Worm (Caenorhabditis elegans) whole organism, late embryonic: Measurements from ENCODE around the gene ccch-1.

Source experiments
- C38D4.7 ChIP-seq: fragments of 200-800 bp; sonication (Bioruptor generic); optimal IDR thresholded peaks from 2 replicates; lab custom pipeline; 2018; ENCODE audit warnings: mild to moderate bottlenecking, missing genetic modification characterization, moderate library complexity, missing compliant biosample characterization
- F13H6.1 ChIP-seq: sonication (generic microtip); optimal IDR thresholded peaks from 2 replicates; lab custom pipeline; 2016; ENCODE audit warnings: missing genetic modification characterization, missing compliant biosample characterization
- K02D7.2 ChIP-seq: sonication (generic microtip); optimal IDR thresholded peaks from 2 replicates; lab custom pipeline; 2017; ENCODE audit warnings: mild to moderate bottlenecking, missing genetic modification characterization, missing compliant biosample characterization
- K09A11.1 ChIP-seq: sonication (generic microtip); optimal IDR thresholded peaks from 2 replicates; lab custom pipeline; 2017; ENCODE audit warnings: antibody characterized with exemption, mild to moderate bottlenecking, missing genetic modification characterization, missing compliant biosample characterization; ENCODE audit not compliant: insufficient read depth
- Y22D7AL.16 ChIP-seq: sonication (generic microtip); optimal IDR thresholded peaks from 2 replicates; lab custom pipeline; 2016; ENCODE audit warnings: missing genetic modification characterization, missing compliant biosample characterization
- ahr-1 ChIP-seq: sonication (generic microtip); optimal IDR thresholded peaks from 2 replicates; lab custom pipeline; 2016; ENCODE audit warnings: missing genetic modification characterization, missing compliant biosample characterization
- ama-1 ChIP-seq: fragments of 150-350 bp; optimal IDR thresholded peaks from 2 replicates; lab custom pipeline; 2014
- ceh-18 ChIP-seq: sonication (generic microtip); optimal IDR thresholded peaks from 2 replicates; lab custom pipeline; 2016; ENCODE audit warnings: missing genetic modification characterization, missing compliant biosample characterization
- ceh-19 ChIP-seq: fragments of 200-800 bp; sonication (Bioruptor generic); optimal IDR thresholded peaks from 2 replicates; lab custom pipeline; 2018; ENCODE audit warnings: mild to moderate bottlenecking, missing genetic modification characterization, missing compliant biosample characterization
- ceh-2 ChIP-seq: sonication (generic microtip); optimal IDR thresholded peaks from 2 replicates; lab custom pipeline; 2016; ENCODE audit warnings: missing genotype, missing genetic modification characterization, missing compliant biosample characterization
- ceh-22 ChIP-seq: sonication (generic microtip); optimal IDR thresholded peaks from 2 replicates; lab custom pipeline; 2017; ENCODE audit warnings: missing biosample characterization, missing genetic modification characterization
- ceh-24 ChIP-seq: sonication (generic microtip); optimal IDR thresholded peaks from 2 replicates; lab custom pipeline; 2016; ENCODE audit warnings: mild to moderate bottlenecking, missing genetic modification characterization, missing compliant biosample characterization
- ceh-31 ChIP-seq: sonication (generic microtip); optimal IDR thresholded peaks from 2 replicates; lab custom pipeline; 2016; ENCODE audit warnings: missing genetic modification characterization, missing compliant biosample characterization
- ceh-34 ChIP-seq: sonication (generic microtip); optimal IDR thresholded peaks from 2 replicates; lab custom pipeline; 2016; ENCODE audit warnings: mild to moderate bottlenecking, missing genetic modification characterization, missing compliant biosample characterization
- ceh-48 ChIP-seq: sonication (generic microtip); optimal IDR thresholded peaks from 2 replicates; lab custom pipeline; 2016; ENCODE audit warnings: missing genetic modification characterization, inconsistent platforms, missing compliant biosample characterization
- ceh-6 ChIP-seq: fragments of 200-800 bp; sonication (Bioruptor generic); optimal IDR thresholded peaks from 2 replicates; lab custom pipeline; 2018; ENCODE audit warnings: mild to moderate bottlenecking, missing genetic modification characterization, missing compliant biosample characterization
- ceh-9 ChIP-seq: sonication (generic microtip); optimal IDR thresholded peaks from 2 replicates; lab custom pipeline; 2016; ENCODE audit warnings: mild to moderate bottlenecking, missing genetic modification characterization, inconsistent platforms, missing compliant biosample characterization
- che-1 ChIP-seq: sonication (generic microtip); optimal IDR thresholded peaks from 2 replicates; lab custom pipeline; 2016; ENCODE audit warnings: mild to moderate bottlenecking, missing genetic modification characterization, missing compliant biosample characterization
- dve-1 ChIP-seq: sonication (generic microtip); optimal IDR thresholded peaks from 2 replicates; lab custom pipeline; 2017; ENCODE audit warnings: antibody characterized with exemption, mild to moderate bottlenecking, missing genetic modification characterization, missing compliant biosample characterization
- elt-4 ChIP-seq: sonication (generic microtip); optimal IDR thresholded peaks from 2 replicates; lab custom pipeline; 2016; ENCODE audit warnings: missing genetic modification characterization, missing compliant biosample characterization
- eyg-1 ChIP-seq: sonication (generic microtip); optimal IDR thresholded peaks from 2 replicates; lab custom pipeline; 2016; ENCODE audit warnings: missing genotype, missing genetic modification characterization, missing compliant biosample characterization
- fkh-10 ChIP-seq: fragments of 150-350 bp; optimal IDR thresholded peaks from 2 replicates; lab custom pipeline; 2014; ENCODE audit warnings: missing biosample characterization, missing genetic modification reagents, missing genetic modification characterization
- fkh-6 ChIP-seq: sonication (generic microtip); optimal IDR thresholded peaks from 2 replicates; lab custom pipeline; 2016; ENCODE audit warnings: missing genetic modification characterization, missing compliant biosample characterization
- gmeb-2 ChIP-seq: sonication (generic microtip); optimal IDR thresholded peaks from 2 replicates; lab custom pipeline; 2016; ENCODE audit warnings: missing genetic modification characterization, inconsistent platforms, missing compliant biosample characterization
- hlh-13 ChIP-seq: fragments of 200-800 bp; sonication (Bioruptor generic); optimal IDR thresholded peaks from 2 replicates; lab custom pipeline; 2018; ENCODE audit warnings: mild to moderate bottlenecking, missing genetic modification characterization, missing compliant biosample characterization
- hlh-15 ChIP-seq: sonication (generic microtip); optimal IDR thresholded peaks from 2 replicates; lab custom pipeline; 2016; ENCODE audit warnings: missing genetic modification characterization, missing compliant biosample characterization
- hlh-30 ChIP-seq: sonication (generic microtip); optimal IDR thresholded peaks from 2 replicates; lab custom pipeline; 2017; ENCODE audit warnings: antibody characterized with exemption, missing genetic modification characterization, missing compliant biosample characterization; ENCODE audit not compliant: insufficient read depth
- hlh-6 ChIP-seq: sonication (generic microtip); optimal IDR thresholded peaks from 2 replicates; lab custom pipeline; 2016; ENCODE audit warnings: missing genotype, missing genetic modification characterization, missing compliant biosample characterization
- hlh-8 ChIP-seq: sonication (generic microtip); optimal IDR thresholded peaks from 2 replicates; lab custom pipeline; 2016; ENCODE audit warnings: missing genotype, missing genetic modification characterization, missing compliant biosample characterization
- lin-11 ChIP-seq: fragments of 200-800 bp; sonication (Bioruptor generic); optimal IDR thresholded peaks from 2 replicates; lab custom pipeline; 2018; ENCODE audit warnings: mild to moderate bottlenecking, missing genetic modification characterization, missing compliant biosample characterization
- madf-2 ChIP-seq: sonication (generic microtip); optimal IDR thresholded peaks from 2 replicates; lab custom pipeline; 2017; ENCODE audit warnings: missing genetic modification characterization, missing compliant biosample characterization
- mec-3 ChIP-seq: sonication (generic microtip); optimal IDR thresholded peaks from 2 replicates; lab custom pipeline; 2016; ENCODE audit warnings: borderline replicate concordance, missing genetic modification characterization, missing compliant biosample characterization
- nfya-1 ChIP-seq: sonication (generic microtip); optimal IDR thresholded peaks from 2 replicates; lab custom pipeline; 2017; ENCODE audit warnings: missing genetic modification characterization, mild to moderate bottlenecking, missing compliant biosample characterization, antibody characterized with exemption, moderate library complexity
- nhr-232 ChIP-seq: sonication (generic microtip); optimal IDR thresholded peaks from 2 replicates; lab custom pipeline; 2016; ENCODE audit warnings: missing genetic modification characterization, missing compliant biosample characterization
- odd-2 ChIP-seq: sonication (generic microtip); optimal IDR thresholded peaks from 2 replicates; lab custom pipeline; 2017; ENCODE audit warnings: antibody characterized with exemption, mild to moderate bottlenecking, missing genetic modification characterization, missing compliant biosample characterization
- pag-3 ChIP-seq: sonication (generic microtip); optimal IDR thresholded peaks from 2 replicates; lab custom pipeline; 2016; ENCODE audit warnings: missing compliant biosample characterization, missing genetic modification characterization, borderline replicate concordance
- pat-9 ChIP-seq: fragments of 200-800 bp; sonication (Bioruptor generic); optimal IDR thresholded peaks from 2 replicates; lab custom pipeline; 2018; ENCODE audit warnings: mild to moderate bottlenecking, missing genetic modification characterization, moderate library complexity, missing compliant biosample characterization
- pax-1 ChIP-seq: fragments of 150-350 bp; optimal IDR thresholded peaks from 2 replicates; lab custom pipeline; 2014; ENCODE audit warnings: missing biosample characterization, missing genetic modification characterization
- pha-2 ChIP-seq: sonication (generic microtip); optimal IDR thresholded peaks from 2 replicates; lab custom pipeline; 2017; ENCODE audit warnings: mild to moderate bottlenecking, missing genetic modification characterization, missing compliant biosample characterization
- pqm-1 ChIP-seq: sonication (generic microtip); optimal IDR thresholded peaks from 2 replicates; lab custom pipeline; 2016; ENCODE audit warnings: missing genetic modification characterization, missing compliant biosample characterization
- pros-1 ChIP-seq: fragments of 150-350 bp; optimal IDR thresholded peaks from 2 replicates; lab custom pipeline; 2014; ENCODE audit warnings: missing biosample characterization, missing genetic modification reagents, missing genetic modification characterization
- rnt-1 ChIP-seq: sonication (generic microtip); optimal IDR thresholded peaks from 2 replicates; lab custom pipeline; 2016; ENCODE audit warnings: missing genetic modification characterization, missing compliant biosample characterization
- sdc-2 ChIP-seq: sonication (generic microtip); optimal IDR thresholded peaks from 2 replicates; lab custom pipeline; 2016; ENCODE audit warnings: missing genotype, missing genetic modification characterization, missing compliant biosample characterization
- sox-4 ChIP-seq: sonication (generic microtip); optimal IDR thresholded peaks from 2 replicates; lab custom pipeline; 2017; ENCODE audit warnings: mild to moderate bottlenecking, missing genetic modification characterization, inconsistent platforms, missing compliant biosample characterization
- syd-9 ChIP-seq: sonication (generic microtip); optimal IDR thresholded peaks from 2 replicates; lab custom pipeline; 2016; ENCODE audit warnings: mild to moderate bottlenecking, missing genetic modification characterization, moderate library complexity, missing compliant biosample characterization
- tbx-2 ChIP-seq: sonication (generic microtip); optimal IDR thresholded peaks from 2 replicates; lab custom pipeline; 2016; ENCODE audit warnings: missing genetic modification characterization, missing compliant biosample characterization
- tbx-7 ChIP-seq: sonication (generic microtip); optimal IDR thresholded peaks from 2 replicates; lab custom pipeline; 2016; ENCODE audit warnings: missing genotype, missing genetic modification characterization, missing compliant biosample characterization
- unc-3 ChIP-seq, 2 experiments: fragments of 200-800 bp in 1 of 2; sonication (Bioruptor generic) in 1 of 2; sonication (generic microtip) in 1 of 2; conservative IDR thresholded peaks in 1 of 2; optimal IDR thresholded peaks in 1 of 2; 2 replicates each; pipeline versions ENCODE4 v1.3.6 to Lab custom; 2016 to 2022; ENCODE audit warnings: missing compliant biosample characterization in 2 of 2, missing genetic modification characterization in 2 of 2, missing genetic modification reagents in 1 of 2
- unc-42 ChIP-seq: sonication (generic microtip); optimal IDR thresholded peaks from 2 replicates; lab custom pipeline; 2016; ENCODE audit warnings: missing genotype, missing genetic modification characterization, missing compliant biosample characterization
- unc-55 ChIP-seq: sonication (generic microtip); optimal IDR thresholded peaks from 2 replicates; lab custom pipeline; 2017; ENCODE audit warnings: missing biosample characterization, missing genetic modification reagents, missing genetic modification characterization
- unc-86 ChIP-seq: sonication (generic microtip); optimal IDR thresholded peaks from 2 replicates; lab custom pipeline; 2016; ENCODE audit warnings: missing genetic modification characterization, missing compliant biosample characterization
- zip-5 ChIP-seq: sonication (generic microtip); optimal IDR thresholded peaks from 2 replicates; lab custom pipeline; 2016; ENCODE audit warnings: missing genetic modification characterization, missing compliant biosample characterization

Gene ccch-1

DNA sequence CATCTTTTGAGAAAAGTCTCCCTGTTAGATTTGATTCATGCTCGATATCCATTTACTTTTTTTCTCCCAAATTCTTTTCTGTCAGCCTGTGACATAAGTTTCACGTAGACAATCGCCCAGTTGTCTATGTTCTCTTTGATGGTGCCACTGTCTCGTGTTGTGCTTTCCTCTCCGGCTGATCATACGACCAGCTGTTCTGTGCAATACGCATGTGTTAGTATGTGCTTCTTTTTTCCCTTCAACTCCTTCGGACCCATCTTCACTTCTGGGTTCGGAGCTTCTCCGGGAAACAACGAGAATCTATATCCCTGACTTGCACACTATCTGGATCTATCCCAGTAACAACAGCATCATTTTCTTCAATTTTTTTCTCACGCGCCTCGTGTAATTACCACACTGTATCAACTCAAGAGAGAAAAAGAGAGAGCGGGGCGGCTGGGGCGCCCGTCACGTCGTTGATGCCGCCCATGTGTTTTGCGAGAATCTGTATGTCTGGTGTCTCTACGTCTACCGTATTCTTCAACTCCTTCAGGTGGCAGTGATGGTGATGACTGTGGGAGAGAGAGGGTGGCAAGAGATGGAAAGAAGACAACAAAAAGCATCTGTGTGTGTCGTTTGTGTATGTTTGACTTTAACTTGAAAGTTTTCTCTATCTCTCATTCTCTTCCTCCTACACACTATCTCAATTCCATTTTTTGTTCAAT lies 4.4 kb downstream of the ccch-1 start:
- TF ChIP-seq hlh-15 (no peak), sdc-2 (tag; lab: Kevin White, UChicago) (peak; percentile 30), ceh-22 (tag; lab: Kevin White, UChicago) (no peak), ceh-24 (tag; lab: Kevin White, UChicago) (no peak), fkh-6 (tag; lab: Kevin White, UChicago) (no peak), elt-4 (tag; lab: Kevin White, UChicago) (no peak), ceh-9 (tag; lab: Kevin White, UChicago) (no peak), nhr-232 (tag; lab: Kevin White, UChicago) (no peak), sox-4 (no peak), pros-1 (tag; lab: Kevin White, UChicago) (no peak), syd-9 (no peak), ceh-31 (tag; lab: Kevin White, UChicago) (peak; percentile 44), pat-9 (tag; lab: Kevin White, UChicago) (no peak), ceh-6 (GFP tag; lab: Kevin White, UChicago) (no peak), pqm-1 (peak; percentile 4), Y22D7AL.16 (tag; lab: Kevin White, UChicago) (no peak), gmeb-2 (tag; lab: Kevin White, UChicago) (no peak), zip-5 (no peak), ceh-19 (GFP tag; lab: Kevin White, UChicago) (no peak), madf-2 (no peak), ceh-34 (no peak), lin-11 (tag; lab: Kevin White, UChicago) (no peak), tbx-2 (tag; lab: Kevin White, UChicago) (peak; percentile 55), tbx-7 (tag; lab: Kevin White, UChicago) (no peak), dve-1 (tag; lab: Kevin White, UChicago) (no peak), ceh-2 (tag; lab: Kevin White, UChicago) (no peak), ahr-1 (tag; lab: Kevin White, UChicago) (no peak), unc-42 (tag; lab: Kevin White, UChicago) (no peak), odd-2 (no peak), C38D4.7 (no peak), hlh-30 (tag; lab: Kevin White, UChicago) (peak; percentile 32), F13H6.1 (tag; lab: Kevin White, UChicago) (peak; percentile 6), unc-86 (tag; lab: Kevin White, UChicago) (no peak), ama-1 (no peak), K02D7.2 (tag; lab: Kevin White, UChicago) (no peak), fkh-10 (GFP tag; lab: Kevin White, UChicago) (no peak), hlh-8 (peak; percentile 92), pha-2 (tag; lab: Kevin White, UChicago) (no peak), pax-1 (tag; lab: Kevin White, UChicago) (no peak), eyg-1 (tag; lab: Kevin White, UChicago) (no peak), mec-3 (tag; lab: Kevin White, UChicago) (no peak), pag-3 (no peak), unc-3 (GFP tag; conservative IDR thresholded peaks at IDR 0.05; lab: Robert Waterston, UW) (no peak), unc-3 (tag; optimal IDR thresholded peaks at IDR 0.05; lab: Kevin White, UChicago) (no peak), ceh-18 (peak; percentile 96), che-1 (tag; lab: Kevin White, UChicago) (no peak), hlh-6 (tag; lab: Kevin White, UChicago) (no peak), K09A11.1 (tag; lab: Kevin White, UChicago) (no peak), hlh-13 (GFP tag; lab: Kevin White, UChicago) (no peak), rnt-1 (peak; percentile 55), nfya-1 (tag; lab: Kevin White, UChicago) (no peak), ceh-48 (tag; lab: Kevin White, UChicago) (no peak), unc-55 (peak; percentile 29)
